Worm (Caenorhabditis elegans): ENCODE results near the gene F52E1.2.
A peak's percentile ranks its signal among the peaks of the same experiment; 100 is the strongest.

F52E1.2 gene

ce11 chrV:8413432-8414021 lies 3.1 kb downstream of the F52E1.2 start, which contains the start of gene vha-18:
TSS of gene vha-18 (minus strand) at chrV:8413482.
- TF ChIP-seq nhr-80 (tag; optimal IDR thresholded peaks at IDR 0.05) (no peak), K11D2.4 (GFP tag; IDR thresholded peaks at IDR 0.05) (no peak), dox-1 (GFP tag; IDR thresholded peaks at IDR 0.05) (peak; percentile 92), F57C9.4 (tag; optimal IDR thresholded peaks at IDR 0.05) (no peak), snpc-4 (GFP tag; optimal IDR thresholded peaks at IDR 0.05) (no peak), snpc-4 (tag; optimal IDR thresholded peaks at IDR 0.05) (peak in 3 of 4 experiments; percentile 27 to 71 (median 55)), mxl-1 (tag; optimal IDR thresholded peaks at IDR 0.05) (no peak), nhr-120 (GFP tag; IDR thresholded peaks at IDR 0.05) (no peak), him-1 (tag; optimal IDR thresholded peaks at IDR 0.05) (peak; percentile 58), dpl-1 (GFP tag; optimal IDR thresholded peaks at IDR 0.05) (peak; percentile 72), ztf-3 (GFP tag; optimal IDR thresholded peaks at IDR 0.05) (no peak), ekl-4 (GFP tag; IDR thresholded peaks at IDR 0.05) (peak; percentile 84), egrh-3 (GFP tag; IDR thresholded peaks at IDR 0.05) (0 out of 2 replicates have a peak, but pooled peaks have one; percentile 9), nfyb-1 (GFP tag; IDR thresholded peaks at IDR 0.05) (no peak), unc-130 (GFP tag; optimal IDR thresholded peaks at IDR 0.05) (peak; percentile 91), lin-54 (GFP tag; optimal IDR thresholded peaks at IDR 0.05) (peak; percentile 90), ZK185.1 (tag; optimal IDR thresholded peaks at IDR 0.05; ENCODE audit: poor library complexity, severe bottlenecking) (no peak), mcd-1 (GFP tag; IDR thresholded peaks at IDR 0.05) (peak; percentile 94), snpc-1.3 (tag; optimal IDR thresholded peaks at IDR 0.05; ENCODE audit: insufficient read depth) (peak; percentile 73), somi-1 (GFP tag; optimal IDR thresholded peaks at IDR 0.05) (no peak), ztf-18 (tag; optimal IDR thresholded peaks at IDR 0.05) (peak; percentile 70), lin-26 (GFP tag; IDR thresholded peaks at IDR 0.05) (no peak), madf-3 (GFP tag; IDR thresholded peaks at IDR 0.05) (peak; percentile 89), ztf-26 (tag; optimal IDR thresholded peaks at IDR 0.05) (no peak), nhr-90 (tag; optimal IDR thresholded peaks at IDR 0.05) (no peak), pbrm-1 (GFP tag; IDR thresholded peaks at IDR 0.05) (peak; percentile 74; the same call in 1 of the 2 replicates), hrde-1 (tag; optimal IDR thresholded peaks at IDR 0.05; ENCODE audit: borderline replicate concordance) (peak; percentile 49), mel-28 (tag; optimal IDR thresholded peaks at IDR 0.05; ENCODE audit: borderline replicate concordance) (no peak), aptf-2 (GFP tag; conservative IDR thresholded peaks at IDR 0.05) (0 out of 2 replicates have a peak, but pooled peaks have one; percentile 45), lin-40 (tag; optimal IDR thresholded peaks at IDR 0.05) (no peak), ztf-6 (GFP tag; IDR thresholded peaks at IDR 0.05) (no peak), B0336.3 (GFP tag; IDR thresholded peaks at IDR 0.05) (peak; percentile 84), ets-4 (GFP tag; optimal IDR thresholded peaks at IDR 0.05) (no peak), Y79H2A.3 (GFP tag; conservative IDR thresholded peaks at IDR 0.05) (peak; percentile 76; the same call in 1 of the 2 replicates), F49E8.2 (tag; optimal IDR thresholded peaks at IDR 0.05; ENCODE audit: insufficient read depth) (peak; percentile 74), ceh-91 (GFP tag; IDR thresholded peaks at IDR 0.05) (peak; percentile 99), gei-17 (GFP tag; optimal IDR thresholded peaks at IDR 0.05) (no peak), C06A6.2 (GFP tag; conservative IDR thresholded peaks at IDR 0.05) (no peak), hmg-1.2 (GFP tag; IDR thresholded peaks at IDR 0.05) (peak; percentile 95), Y95B8A.8 (GFP tag; IDR thresholded peaks at IDR 0.05) (peak; percentile 86; the same call in 1 of the 2 replicates), B0019.2 (GFP tag; conservative IDR thresholded peaks at IDR 0.05) (peak; percentile 90), nhr-27 (tag; optimal IDR thresholded peaks at IDR 0.05) (no peak), ztf-28 (GFP tag; IDR thresholded peaks at IDR 0.05) (peak; percentile 85; the same call in 1 of the 2 replicates), efl-1 (GFP tag; optimal IDR thresholded peaks at IDR 0.05) (peak; percentile 90), tbp1 (GFP tag; optimal IDR thresholded peaks at IDR 0.05) (peak; percentile 63), rcor-1 (GFP tag; IDR thresholded peaks at IDR 0.05) (peak; percentile 91), lsl-1 (GFP tag; optimal IDR thresholded peaks at IDR 0.05) (peak; percentile 93), ccch-3 (GFP tag; optimal IDR thresholded peaks at IDR 0.05) (no peak)
